Worm (Caenorhabditis elegans) whole organism, late embryonic: ENCODE data around the gene T25E12.14.

Source experiments
- C08G9.2 ChIP-seq: sonication (generic microtip); optimal IDR thresholded peaks from 2 replicates; lab custom pipeline; 2016; ENCODE audit warnings: mild to moderate bottlenecking, missing genetic modification characterization, moderate library complexity, missing compliant biosample characterization
- F13H6.1 ChIP-seq: sonication (generic microtip); optimal IDR thresholded peaks from 2 replicates; lab custom pipeline; 2016; ENCODE audit warnings: missing genetic modification characterization, missing compliant biosample characterization
- K02D7.2 ChIP-seq: sonication (generic microtip); optimal IDR thresholded peaks from 2 replicates; lab custom pipeline; 2017; ENCODE audit warnings: mild to moderate bottlenecking, missing genetic modification characterization, missing compliant biosample characterization
- K09A11.1 ChIP-seq: sonication (generic microtip); optimal IDR thresholded peaks from 2 replicates; lab custom pipeline; 2017; ENCODE audit warnings: antibody characterized with exemption, mild to moderate bottlenecking, missing genetic modification characterization, missing compliant biosample characterization; ENCODE audit not compliant: insufficient read depth
- T23F11.4 ChIP-seq: fragments of 200-800 bp; sonication (Bioruptor generic); optimal IDR thresholded peaks from 2 replicates; lab custom pipeline; 2018; ENCODE audit warnings: mild to moderate bottlenecking, missing genetic modification characterization, missing compliant biosample characterization
- Y22D7AL.16 ChIP-seq: sonication (generic microtip); optimal IDR thresholded peaks from 2 replicates; lab custom pipeline; 2016; ENCODE audit warnings: missing genetic modification characterization, missing compliant biosample characterization
- ama-1 ChIP-seq: fragments of 150-350 bp; optimal IDR thresholded peaks from 2 replicates; lab custom pipeline; 2014
- ceh-14 ChIP-seq: sonication (generic microtip); optimal IDR thresholded peaks from 2 replicates; lab custom pipeline; 2016; ENCODE audit warnings: missing genotype, missing genetic modification characterization, missing compliant biosample characterization
- ceh-18 ChIP-seq: sonication (generic microtip); optimal IDR thresholded peaks from 2 replicates; lab custom pipeline; 2016; ENCODE audit warnings: missing genetic modification characterization, missing compliant biosample characterization
- ceh-2 ChIP-seq: sonication (generic microtip); optimal IDR thresholded peaks from 2 replicates; lab custom pipeline; 2016; ENCODE audit warnings: missing genotype, missing genetic modification characterization, missing compliant biosample characterization
- ceh-22 ChIP-seq: sonication (generic microtip); optimal IDR thresholded peaks from 2 replicates; lab custom pipeline; 2017; ENCODE audit warnings: missing biosample characterization, missing genetic modification characterization
- ceh-34 ChIP-seq: sonication (generic microtip); optimal IDR thresholded peaks from 2 replicates; lab custom pipeline; 2016; ENCODE audit warnings: mild to moderate bottlenecking, missing genetic modification characterization, missing compliant biosample characterization
- ceh-45 ChIP-seq: fragments of 200-800 bp; sonication (Bioruptor generic); IDR thresholded peaks from 2 replicates; pipeline ENCODE4 v1.3.6; 2022; ENCODE audit warnings: missing genetic modification reagents, missing genetic modification characterization, missing compliant biosample characterization
- ceh-48 ChIP-seq: sonication (generic microtip); optimal IDR thresholded peaks from 2 replicates; lab custom pipeline; 2016; ENCODE audit warnings: missing genetic modification characterization, inconsistent platforms, missing compliant biosample characterization
- ceh-6 ChIP-seq: fragments of 200-800 bp; sonication (Bioruptor generic); optimal IDR thresholded peaks from 2 replicates; lab custom pipeline; 2018; ENCODE audit warnings: mild to moderate bottlenecking, missing genetic modification characterization, missing compliant biosample characterization
- dmd-4 ChIP-seq: sonication (generic microtip); optimal IDR thresholded peaks from 2 replicates; lab custom pipeline; 2016; ENCODE audit warnings: borderline replicate concordance, missing genetic modification characterization, missing compliant biosample characterization
- dve-1 ChIP-seq: sonication (generic microtip); optimal IDR thresholded peaks from 2 replicates; lab custom pipeline; 2017; ENCODE audit warnings: antibody characterized with exemption, mild to moderate bottlenecking, missing genetic modification characterization, missing compliant biosample characterization
- elt-2 ChIP-seq: sonication (generic microtip); optimal IDR thresholded peaks from 2 replicates; lab custom pipeline; 2016; ENCODE audit warnings: missing genetic modification reagents, missing genetic modification characterization, missing compliant biosample characterization
- elt-4 ChIP-seq: sonication (generic microtip); optimal IDR thresholded peaks from 2 replicates; lab custom pipeline; 2016; ENCODE audit warnings: missing genetic modification characterization, missing compliant biosample characterization
- ets-4 ChIP-seq: sonication (generic microtip); optimal IDR thresholded peaks from 2 replicates; lab custom pipeline; 2016; ENCODE audit warnings: missing genetic modification characterization, missing compliant biosample characterization
- eyg-1 ChIP-seq: sonication (generic microtip); optimal IDR thresholded peaks from 2 replicates; lab custom pipeline; 2016; ENCODE audit warnings: missing genotype, missing genetic modification characterization, missing compliant biosample characterization
- hlh-30 ChIP-seq: sonication (generic microtip); optimal IDR thresholded peaks from 2 replicates; lab custom pipeline; 2017; ENCODE audit warnings: antibody characterized with exemption, missing genetic modification characterization, missing compliant biosample characterization; ENCODE audit not compliant: insufficient read depth
- hlh-6 ChIP-seq: sonication (generic microtip); optimal IDR thresholded peaks from 2 replicates; lab custom pipeline; 2016; ENCODE audit warnings: missing genotype, missing genetic modification characterization, missing compliant biosample characterization
- hlh-8 ChIP-seq: sonication (generic microtip); optimal IDR thresholded peaks from 2 replicates; lab custom pipeline; 2016; ENCODE audit warnings: missing genotype, missing genetic modification characterization, missing compliant biosample characterization
- lim-6 ChIP-seq: sonication (generic microtip); optimal IDR thresholded peaks from 2 replicates; lab custom pipeline; 2016; ENCODE audit warnings: missing genetic modification characterization, missing compliant biosample characterization
- lin-11 ChIP-seq: fragments of 200-800 bp; sonication (Bioruptor generic); optimal IDR thresholded peaks from 2 replicates; lab custom pipeline; 2018; ENCODE audit warnings: mild to moderate bottlenecking, missing genetic modification characterization, missing compliant biosample characterization
- madf-2 ChIP-seq: sonication (generic microtip); optimal IDR thresholded peaks from 2 replicates; lab custom pipeline; 2017; ENCODE audit warnings: missing genetic modification characterization, missing compliant biosample characterization
- mec-3 ChIP-seq: sonication (generic microtip); optimal IDR thresholded peaks from 2 replicates; lab custom pipeline; 2016; ENCODE audit warnings: borderline replicate concordance, missing genetic modification characterization, missing compliant biosample characterization
- nhr-11 ChIP-seq: fragments of 150-350 bp; optimal IDR thresholded peaks from 2 replicates; lab custom pipeline; 2014; ENCODE audit warnings: missing biosample characterization, missing genetic modification characterization
- odd-2 ChIP-seq: sonication (generic microtip); optimal IDR thresholded peaks from 2 replicates; lab custom pipeline; 2017; ENCODE audit warnings: antibody characterized with exemption, mild to moderate bottlenecking, missing genetic modification characterization, missing compliant biosample characterization
- pag-3 ChIP-seq: sonication (generic microtip); optimal IDR thresholded peaks from 2 replicates; lab custom pipeline; 2016; ENCODE audit warnings: missing compliant biosample characterization, missing genetic modification characterization, borderline replicate concordance
- pha-2 ChIP-seq: sonication (generic microtip); optimal IDR thresholded peaks from 2 replicates; lab custom pipeline; 2017; ENCODE audit warnings: mild to moderate bottlenecking, missing genetic modification characterization, missing compliant biosample characterization
- pqm-1 ChIP-seq: sonication (generic microtip); optimal IDR thresholded peaks from 2 replicates; lab custom pipeline; 2016; ENCODE audit warnings: missing genetic modification characterization, missing compliant biosample characterization
- rnt-1 ChIP-seq: sonication (generic microtip); optimal IDR thresholded peaks from 2 replicates; lab custom pipeline; 2016; ENCODE audit warnings: missing genetic modification characterization, missing compliant biosample characterization
- sdc-2 ChIP-seq: sonication (generic microtip); optimal IDR thresholded peaks from 2 replicates; lab custom pipeline; 2016; ENCODE audit warnings: missing genotype, missing genetic modification characterization, missing compliant biosample characterization
- sox-2 ChIP-seq: fragments of 200-800 bp; sonication (Bioruptor generic); IDR thresholded peaks from 2 replicates; pipeline ENCODE4 v1.3.6; 2022; ENCODE audit warnings: missing genetic modification reagents, missing genetic modification characterization, missing compliant biosample characterization
- syd-9 ChIP-seq: sonication (generic microtip); optimal IDR thresholded peaks from 2 replicates; lab custom pipeline; 2016; ENCODE audit warnings: mild to moderate bottlenecking, missing genetic modification characterization, moderate library complexity, missing compliant biosample characterization
- tbx-2 ChIP-seq: sonication (generic microtip); optimal IDR thresholded peaks from 2 replicates; lab custom pipeline; 2016; ENCODE audit warnings: missing genetic modification characterization, missing compliant biosample characterization
- unc-3 ChIP-seq, 2 experiments: fragments of 200-800 bp in 1 of 2; sonication (Bioruptor generic) in 1 of 2; sonication (generic microtip) in 1 of 2; conservative IDR thresholded peaks in 1 of 2; optimal IDR thresholded peaks in 1 of 2; 2 replicates each; pipeline versions ENCODE4 v1.3.6 to Lab custom; 2016 to 2022; ENCODE audit warnings: missing compliant biosample characterization in 2 of 2, missing genetic modification characterization in 2 of 2, missing genetic modification reagents in 1 of 2
- unc-42 ChIP-seq: sonication (generic microtip); optimal IDR thresholded peaks from 2 replicates; lab custom pipeline; 2016; ENCODE audit warnings: missing genotype, missing genetic modification characterization, missing compliant biosample characterization
- unc-55 ChIP-seq: sonication (generic microtip); optimal IDR thresholded peaks from 2 replicates; lab custom pipeline; 2017; ENCODE audit warnings: missing biosample characterization, missing genetic modification reagents, missing genetic modification characterization
- unc-86 ChIP-seq: sonication (generic microtip); optimal IDR thresholded peaks from 2 replicates; lab custom pipeline; 2016; ENCODE audit warnings: missing genetic modification characterization, missing compliant biosample characterization
- zip-5 ChIP-seq: sonication (generic microtip); optimal IDR thresholded peaks from 2 replicates; lab custom pipeline; 2016; ENCODE audit warnings: missing genetic modification characterization, missing compliant biosample characterization
- ztf-16 ChIP-seq: sonication (generic microtip); optimal IDR thresholded peaks from 2 replicates; lab custom pipeline; 2017; ENCODE audit warnings: missing genetic modification characterization, missing compliant biosample characterization

The T25E12.14 gene

ce11 chrV:16706549-16706948 is 20.5 kb upstream of the T25E12.14 start, which contains the start of gene clec-9:
Gene clec-9, minus strand, starts transcription at chrV:16706649.
- TF ChIP-seq ets-4 (tag; lab: Kevin White, UChicago) (no peak), lin-11 (tag; lab: Kevin White, UChicago) (no peak), unc-55 (GFP tag; lab: Kevin White, UChicago) (no peak), hlh-6 (tag; lab: Kevin White, UChicago) (no peak), unc-3 (GFP tag; conservative IDR thresholded peaks at IDR 0.05; lab: Robert Waterston, UW) (no peak), unc-3 (tag; optimal IDR thresholded peaks at IDR 0.05; lab: Kevin White, UChicago) (no peak), ceh-2 (no peak), rnt-1 (no peak), ceh-45 (GFP tag; lab: Robert Waterston, UW) (no peak)

DNA sequence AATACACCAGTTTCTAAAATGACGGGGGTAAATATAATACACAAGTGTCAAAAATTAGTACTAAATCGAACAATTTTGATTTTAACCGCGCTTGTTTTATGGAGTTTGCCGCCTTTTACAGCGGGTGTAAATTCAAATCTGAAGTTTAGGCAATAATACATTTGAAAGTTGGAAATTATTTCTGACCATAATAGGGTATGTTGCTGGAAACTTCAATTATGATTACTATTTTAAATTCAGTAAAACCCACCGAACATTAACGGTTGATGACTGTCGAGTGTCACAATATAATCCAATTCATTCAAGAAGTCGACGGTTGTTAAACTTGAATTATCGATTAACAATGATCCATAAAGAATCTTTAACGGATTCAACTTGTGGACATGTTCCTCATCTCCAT is 13.2 kb upstream of the T25E12.14 start:
- no peak for TF ChIP-seq madf-2
- TF ChIP-seq rnt-1, result no peak
- TF ChIP-seq ceh-6 (GFP tag; lab: Kevin White, UChicago), result no peak
- no peak for TF ChIP-seq ceh-48 (tag; lab: Kevin White, UChicago)
- no peak for TF ChIP-seq ceh-34 (tag; lab: Kevin White, UChicago)
- TF ChIP-seq K02D7.2 (tag; lab: Kevin White, UChicago), result no peak
- TF ChIP-seq ceh-22 (tag; lab: Kevin White, UChicago), result no peak
- no peak for TF ChIP-seq unc-42 (tag; lab: Kevin White, UChicago)
- TF ChIP-seq nhr-11 (tag; lab: Kevin White, UChicago), result no peak
- TF ChIP-seq tbx-2 (tag; lab: Kevin White, UChicago), result no peak
- no peak for TF ChIP-seq sdc-2 (tag; lab: Kevin White, UChicago)
- no peak for TF ChIP-seq syd-9 (tag; lab: Kevin White, UChicago)
- no peak for TF ChIP-seq dmd-4 (tag; lab: Kevin White, UChicago)
- TF ChIP-seq pqm-1 (tag; lab: Kevin White, UChicago), result no peak
- TF ChIP-seq ceh-45 (GFP tag; lab: Robert Waterston, UW), result no peak
- TF ChIP-seq lim-6 (tag; lab: Kevin White, UChicago), result no peak

- TF ChIP-seq C08G9.2 (tag; lab: Kevin White, UChicago) (no peak), ceh-18 (tag; lab: Kevin White, UChicago) (no peak), pag-3 (tag; lab: Kevin White, UChicago) (no peak), unc-86 (no peak), pha-2 (tag; lab: Kevin White, UChicago) (no peak), hlh-8 (tag; lab: Kevin White, UChicago) (no peak), madf-2 (no peak), syd-9 (tag; lab: Kevin White, UChicago) (no peak), F13H6.1 (tag; lab: Kevin White, UChicago) (no peak), hlh-30 (no peak), sdc-2 (tag; lab: Kevin White, UChicago) (no peak), ceh-2 (no peak), odd-2 (tag; lab: Kevin White, UChicago) (no peak), mec-3 (no peak), dmd-4 (tag; lab: Kevin White, UChicago) (no peak)
These were observed 10.4 kb upstream of the T25E12.14 start, which contains the start of gene srh-137 for ce11 chrV:16716574-16716973. Gene srh-137, minus strand, starts transcription at chrV:16716674.

DNA sequence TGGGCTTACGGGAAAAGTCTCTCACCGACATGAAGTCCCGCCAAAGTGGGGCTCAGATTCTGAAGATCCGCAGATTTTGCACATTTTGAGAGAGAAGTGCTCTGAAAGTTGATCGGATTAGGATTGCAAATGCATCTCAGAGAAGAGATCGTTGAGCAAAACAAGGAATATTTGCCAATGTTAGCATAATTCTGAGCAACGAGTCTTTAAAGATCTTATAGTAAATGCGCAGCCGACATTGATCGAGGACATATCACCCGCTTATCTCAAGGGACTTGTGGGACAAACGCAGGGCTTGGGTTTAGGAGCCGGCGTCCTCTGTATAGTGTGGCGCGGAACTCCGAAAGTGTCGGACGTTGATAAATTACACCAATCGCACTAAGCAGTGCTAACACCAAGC is 3.3 kb upstream of the T25E12.14 start, which contains the start of gene nhr-112:
Gene nhr-112 (minus strand): TSS at position 101 of the 400 bp plus-strand sequence.
- TF ChIP-seq eyg-1 (tag; lab: Kevin White, UChicago), result no peak
- TF ChIP-seq ceh-14 (tag; lab: Kevin White, UChicago), result no peak
- TF ChIP-seq ets-4 (tag; lab: Kevin White, UChicago), result no peak
- TF ChIP-seq rnt-1, result no peak
- TF ChIP-seq ceh-22 (tag; lab: Kevin White, UChicago), result no peak
- no peak for TF ChIP-seq T23F11.4 (GFP tag; lab: Kevin White, UChicago)
- no peak for TF ChIP-seq unc-42 (tag; lab: Kevin White, UChicago)
- no peak for TF ChIP-seq elt-2 (tag; lab: Kevin White, UChicago)
- TF ChIP-seq elt-4 (tag; lab: Kevin White, UChicago), result no peak
- TF ChIP-seq ceh-6 (GFP tag; lab: Kevin White, UChicago), result no peak
- TF ChIP-seq sox-2 (GFP tag; lab: Robert Waterston, UW), result no peak
- TF ChIP-seq hlh-6 (tag; lab: Kevin White, UChicago), result no peak
- no peak for TF ChIP-seq ama-1 (lab: Kevin White, UChicago)
- no peak for TF ChIP-seq dve-1 (tag; lab: Kevin White, UChicago)
- no peak for TF ChIP-seq pha-2 (tag; lab: Kevin White, UChicago)
- no peak for TF ChIP-seq ztf-16 (tag; lab: Kevin White, UChicago)
- no peak for TF ChIP-seq Y22D7AL.16
- TF ChIP-seq C08G9.2 (tag; lab: Kevin White, UChicago), result no peak
- TF ChIP-seq K09A11.1 (tag; lab: Kevin White, UChicago), result no peak
- TF ChIP-seq zip-5 (tag; lab: Kevin White, UChicago), result no peak
